Worm (Caenorhabditis elegans) whole organism, L4/young adult: ENCODE data around the gene Y17G7B.23.

Experiments
- W03F9.2 ChIP-seq: fragments of 150-350 bp; optimal IDR thresholded peaks from 2 replicates; lab custom pipeline; 2014; ENCODE audit warnings: missing biosample characterization, missing genetic modification characterization
- dao-5 ChIP-seq: sonication (generic microtip); optimal IDR thresholded peaks from 2 replicates; lab custom pipeline; 2016; ENCODE audit warnings: missing genotype, missing genetic modification characterization, moderate library complexity, missing compliant biosample characterization
- him-1 ChIP-seq: sonication (generic microtip); optimal IDR thresholded peaks from 2 replicates; lab custom pipeline; 2016; ENCODE audit warnings: missing genotype, missing genetic modification reagents, missing genetic modification characterization, missing compliant biosample characterization

The Y17G7B.23 gene

DNA sequence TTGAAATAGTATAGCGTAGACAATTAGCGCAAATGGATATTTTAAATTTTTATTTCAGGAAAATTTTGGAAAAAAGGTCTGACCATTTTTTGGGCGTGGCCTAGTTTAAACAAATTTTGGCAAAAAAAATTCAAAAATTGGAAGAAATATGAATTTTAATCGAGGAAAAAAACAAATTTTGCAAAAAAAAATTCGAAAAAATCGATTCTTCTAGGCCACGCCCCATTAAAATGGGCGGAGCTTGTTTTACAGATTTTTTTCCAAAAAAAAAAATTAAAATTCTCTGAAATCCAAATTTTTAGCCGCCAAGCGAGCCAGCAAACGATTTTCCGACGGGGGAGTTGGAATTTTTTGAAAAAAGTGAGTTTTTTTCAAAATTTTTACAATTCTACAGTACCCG, 50.3 kb downstream of the Y17G7B.23 start, which contains the start of gene nadk-2:
Gene nadk-2 (plus strand): TSS at position 301 of the 400 bp plus-strand sequence.
- TF ChIP-seq dao-5 (tag; lab: Kevin White, UChicago) (no peak), W03F9.2 (tag; lab: Kevin White, UChicago) (no peak), him-1 (tag; lab: Kevin White, UChicago) (no peak)

- TF ChIP-seq dao-5 (tag; lab: Kevin White, UChicago) = no peak
These were observed 51.6 kb downstream of the Y17G7B.23 start for ce11 chrII:12050607-12051006.
